Fruit fly (Drosophila melanogaster): Measurements from ENCODE around the gene Nlp.

The Nlp gene

dm6 chr3R:30021009-30021408 lies 16.4 kb downstream of the Nlp start (continued):
- TF ChIP-seq Med (GFP tag) (peak; percentile 22), CG3163 (GFP tag; optimal IDR thresholded peaks at IDR 0.05) (no peak), CG2120 (GFP tag; optimal IDR thresholded peaks at IDR 0.05) (peak; percentile 10), CG32532 (GFP tag; IDR thresholded peaks at IDR 0.05) (peak; percentile 27; the same call in 1 of the 2 replicates), z (GFP tag; IDR thresholded peaks at IDR 0.05) (no peak), mam (GFP tag; optimal IDR thresholded peaks at IDR 0.05) (no peak), CG9932 (GFP tag; IDR thresholded peaks at IDR 0.05) (no peak), oc (tag; optimal IDR thresholded peaks at IDR 0.05) (no peak), CG10431 (GFP tag; optimal IDR thresholded peaks at IDR 0.05) (no peak)

dm6 chr3R:30021559-30022451 lies 17.2 kb downstream of the Nlp start, which contains the start of gene Mgat2:
Mgat2 (minus strand) TSS chr3R:30022221.
- TF ChIP-seq CG16779 (GFP tag; IDR thresholded peaks at IDR 0.05), result no peak
- no peak for TF ChIP-seq NK7.1 (GFP tag; optimal IDR thresholded peaks at IDR 0.05)
- TF ChIP-seq Nf-YA (GFP tag; IDR thresholded peaks at IDR 0.05), result no peak
- peak; percentile 5 for TF ChIP-seq CG33213 (GFP tag; optimal IDR thresholded peaks at IDR 0.05)
- TF ChIP-seq CG18262 (tag; optimal IDR thresholded peaks at IDR 0.05), result peak; percentile 30
- TF ChIP-seq vfl (GFP tag; optimal IDR thresholded peaks at IDR 0.05), result no peak
- peak; percentile 28 for TF ChIP-seq grau (tag; optimal IDR thresholded peaks at IDR 0.05)
- TF ChIP-seq sqz (GFP tag; optimal IDR thresholded peaks at IDR 0.05), result no peak
- no peak for TF ChIP-seq CG7839 (tag; optimal IDR thresholded peaks at IDR 0.05)
- TF ChIP-seq corto (GFP tag; optimal IDR thresholded peaks at IDR 0.05), result no peak
- TF ChIP-seq ATbp (GFP tag; optimal IDR thresholded peaks at IDR 0.05), result peak; percentile 1
- peak; percentile 83 for TF ChIP-seq CG8924 (tag; optimal IDR thresholded peaks at IDR 0.05)
- TF ChIP-seq tin (GFP tag; optimal IDR thresholded peaks at IDR 0.05), result no peak
- no peak for TF ChIP-seq Ptx1 (GFP tag; IDR thresholded peaks at IDR 0.05)
- TF ChIP-seq Max (GFP tag; optimal IDR thresholded peaks at IDR 0.05), result peak; percentile 3
- peak; percentile 93 for TF ChIP-seq CG13287 (GFP tag; IDR thresholded peaks at IDR 0.05; ENCODE audit: partially characterized antibody)
- no peak for TF ChIP-seq tgo (GFP tag; IDR thresholded peaks at IDR 0.05)
- no peak for TF ChIP-seq CkIIα-i1 (GFP tag; IDR thresholded peaks at IDR 0.05)
- peak; percentile 25 for TF ChIP-seq pb (GFP tag; optimal IDR thresholded peaks at IDR 0.05)
- no peak for TF ChIP-seq jing (GFP tag; optimal IDR thresholded peaks at IDR 0.05)
- peak; percentile 10 for TF ChIP-seq CG8388 (GFP tag; optimal IDR thresholded peaks at IDR 0.05)
- no peak for TF ChIP-seq tio (GFP tag; optimal IDR thresholded peaks at IDR 0.05)
- TF ChIP-seq lilli (GFP tag; optimal IDR thresholded peaks at IDR 0.05), result no peak
- peak; percentile 87 for TF ChIP-seq Ets65A (GFP tag)
- TF ChIP-seq CG12769 (tag; optimal IDR thresholded peaks at IDR 0.05), result peak; percentile 95
- TF ChIP-seq bowl (GFP tag; IDR thresholded peaks at IDR 0.05), result peak; percentile 53; the same call in 1 of the 2 replicates
- TF ChIP-seq vnd (GFP tag; IDR thresholded peaks at IDR 0.05; ENCODE audit: partially characterized antibody), result peak; percentile 77
- TF ChIP-seq CG32767 (GFP tag; IDR thresholded peaks at IDR 0.05), result peak; percentile 28; the same call in 1 of the 2 replicates
- peak; percentile 63 for TF ChIP-seq BtbVII (GFP tag; optimal IDR thresholded peaks at IDR 0.05)
- TF ChIP-seq eyg (GFP tag; optimal IDR thresholded peaks at IDR 0.05), result peak; percentile 35
- no peak for TF ChIP-seq Ada2b (GFP tag; IDR thresholded peaks at IDR 0.05)
- TF ChIP-seq slou (GFP tag; optimal IDR thresholded peaks at IDR 0.05), result no peak
- TF ChIP-seq slp2 (GFP tag; optimal IDR thresholded peaks at IDR 0.05), result no peak
- TF ChIP-seq Myb (GFP tag; optimal IDR thresholded peaks at IDR 0.05), result no peak
- no peak for TF ChIP-seq CG9797 (GFP tag; optimal IDR thresholded peaks at IDR 0.05)
- peak; percentile 31 for TF ChIP-seq Hand (GFP tag; optimal IDR thresholded peaks at IDR 0.05)
- TF ChIP-seq CG13775 (GFP tag; optimal IDR thresholded peaks at IDR 0.05), result no peak
- peak in 1 of 2 experiments; percentile 7 for TF ChIP-seq chif (GFP tag; optimal IDR thresholded peaks at IDR 0.05)
- peak; percentile 29 for TF ChIP-seq CG12659 (GFP tag; optimal IDR thresholded peaks at IDR 0.05)
- TF ChIP-seq da (GFP tag; optimal IDR thresholded peaks at IDR 0.05), result peak; percentile 23

Measured in whole organism, embryonic.